Worm (Caenorhabditis elegans): ENCODE data around the gene F56C3.3.

Gene F56C3.3

DNA sequence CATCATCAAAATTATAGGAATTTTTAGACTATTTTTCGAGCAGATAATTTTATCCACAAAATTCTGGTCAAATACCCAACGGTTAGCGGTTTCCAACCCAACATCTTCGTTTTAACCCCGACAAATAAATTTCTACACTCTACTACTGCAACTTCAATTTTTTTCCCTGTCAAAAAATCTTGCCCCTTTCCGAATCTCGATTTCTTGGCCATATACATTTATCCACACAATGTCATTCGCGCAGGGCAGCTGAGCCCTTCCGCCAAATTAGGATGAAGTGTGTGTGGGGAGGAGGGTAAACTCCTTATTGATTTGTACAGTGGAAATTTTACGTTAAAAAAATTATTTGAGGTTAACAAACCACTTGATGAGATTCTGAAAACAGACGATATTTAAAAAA is 13.4 kb downstream of the F56C3.3 start:
- TF ChIP-seq unc-30 (tag; optimal IDR thresholded peaks at IDR 0.05) (no peak), ama-1 (optimal IDR thresholded peaks at IDR 0.05) (no peak), ztf-4 (tag; optimal IDR thresholded peaks at IDR 0.05) (peak; percentile 96), zip-4 (GFP tag; optimal IDR thresholded peaks at IDR 0.05) (peak; percentile 93), pag-3 (tag; optimal IDR thresholded peaks at IDR 0.05; ENCODE audit: borderline replicate concordance, insufficient read depth) (no peak), nhr-90 (tag; optimal IDR thresholded peaks at IDR 0.05; ENCODE audit: poor library complexity) (peak; percentile 98), sptf-1 (tag; optimal IDR thresholded peaks at IDR 0.05) (no peak), nhr-28 (tag; optimal IDR thresholded peaks at IDR 0.05) (no peak), egl-13 (tag; optimal IDR thresholded peaks at IDR 0.05) (peak; percentile 94), unc-86 (tag; optimal IDR thresholded peaks at IDR 0.05) (peak; percentile 89), nhr-47 (tag; optimal IDR thresholded peaks at IDR 0.05) (peak; percentile 99), unc-62 (GFP tag; optimal IDR thresholded peaks at IDR 0.05) (peak; percentile 8), unc-98 (GFP tag; IDR thresholded peaks at IDR 0.05) (peak; percentile 71), ztf-11 (tag; optimal IDR thresholded peaks at IDR 0.05) (peak; percentile 45 to 84), aly-2 (tag; optimal IDR thresholded peaks at IDR 0.05) (peak; percentile 90), swsn-7 (tag; optimal IDR thresholded peaks at IDR 0.05) (peak; percentile 94), snpc-4 (tag; optimal IDR thresholded peaks at IDR 0.05) (peak; percentile 91), mab-9 (GFP tag; IDR thresholded peaks at IDR 0.05) (peak; percentile 90), nhr-237 (tag; optimal IDR thresholded peaks at IDR 0.05) (peak; percentile 95), nhr-85 (tag) (peak; percentile 90), nhr-71 (tag; optimal IDR thresholded peaks at IDR 0.05) (peak; percentile 94), lin-39 (tag; optimal IDR thresholded peaks at IDR 0.05) (peak; percentile 93), hpl-2 (GFP tag; optimal IDR thresholded peaks at IDR 0.05) (peak; percentile 99), lin-13 (GFP tag; optimal IDR thresholded peaks at IDR 0.05) (peak; percentile 77), mef-2 (tag; optimal IDR thresholded peaks at IDR 0.05) (peak; percentile 65), egl-27 (tag; optimal IDR thresholded peaks at IDR 0.05) (peak in 1 of 2 experiments; percentile 44), hlh-17 (GFP tag; optimal IDR thresholded peaks at IDR 0.05; ENCODE audit: borderline replicate concordance) (no peak), irx-1 (tag; optimal IDR thresholded peaks at IDR 0.05) (peak; percentile 94), zag-1 (tag; optimal IDR thresholded peaks at IDR 0.05) (peak; percentile 53), Y116A8C.19 (tag; optimal IDR thresholded peaks at IDR 0.05; ENCODE audit: borderline replicate concordance) (no peak), mdl-1 (tag; optimal IDR thresholded peaks at IDR 0.05) (peak in 1 of 2 experiments; percentile 90), elt-2 (tag; optimal IDR thresholded peaks at IDR 0.05) (peak; percentile 84), lin-15B (tag; optimal IDR thresholded peaks at IDR 0.05) (peak; percentile 15), isw-1 (GFP tag; IDR thresholded peaks at IDR 0.05) (peak; percentile 76), tlp-1 (tag; optimal IDR thresholded peaks at IDR 0.05) (no peak), C16A3.4 (tag; optimal IDR thresholded peaks at IDR 0.05) (peak; percentile 98), sup-37 (GFP tag; optimal IDR thresholded peaks at IDR 0.05) (peak; percentile 73), skn-1 (tag; optimal IDR thresholded peaks at IDR 0.05) (peak; percentile 100), pax-3 (tag; optimal IDR thresholded peaks at IDR 0.05) (peak; percentile 90), F16B12.6 (tag; optimal IDR thresholded peaks at IDR 0.05) (peak; percentile 14), nhr-11 (tag; optimal IDR thresholded peaks at IDR 0.05) (peak; percentile 94), lin-35 (GFP tag; optimal IDR thresholded peaks at IDR 0.05) (peak; percentile 64 to 91), lir-3 (tag; optimal IDR thresholded peaks at IDR 0.05; ENCODE audit: poor library complexity) (peak; percentile 86), ceh-63 (GFP tag; optimal IDR thresholded peaks at IDR 0.05) (peak; percentile 92), dsc-1 (tag; optimal IDR thresholded peaks at IDR 0.05) (peak; percentile 99), blmp-1 (tag; optimal IDR thresholded peaks at IDR 0.05) (peak; percentile 46), jun-1 (tag; optimal IDR thresholded peaks at IDR 0.05) (peak; percentile 99), ceh-8 (GFP tag; optimal IDR thresholded peaks at IDR 0.05) (peak; percentile 97), pqm-1 (tag; optimal IDR thresholded peaks at IDR 0.05) (peak; percentile 45), mep-1 (tag; optimal IDR thresholded peaks at IDR 0.05) (peak; percentile 97), tbx-2 (tag; optimal IDR thresholded peaks at IDR 0.05) (peak; percentile 97), alr-1 (tag; optimal IDR thresholded peaks at IDR 0.05; ENCODE audit: borderline replicate concordance) (no peak), fkh-4 (tag; optimal IDR thresholded peaks at IDR 0.05; ENCODE audit: borderline replicate concordance) (peak; percentile 72)
